Worm (Caenorhabditis elegans): Measurements from ENCODE around the gene F54F12.1.
A peak's percentile ranks its signal among the peaks of the same experiment; 100 is the strongest.

F54F12.1 gene

ce11 chrIII:13004316-13004715 lies 50.9 kb downstream of the F54F12.1 start:
- peak; percentile 19 for TF ChIP-seq ham-2 (GFP tag; optimal IDR thresholded peaks at IDR 0.05)
- TF ChIP-seq bed-3 (GFP tag; optimal IDR thresholded peaks at IDR 0.05): no peak

- TF ChIP-seq nhr-237 (tag; optimal IDR thresholded peaks at IDR 0.05) (peak; percentile 59), ceh-43 (GFP tag; optimal IDR thresholded peaks at IDR 0.05) (no peak), lin-13 (tag; optimal IDR thresholded peaks at IDR 0.05) (no peak), tbx-8 (GFP tag; optimal IDR thresholded peaks at IDR 0.05) (no peak), lsy-2 (tag; optimal IDR thresholded peaks at IDR 0.05) (peak; percentile 40), ces-1 (GFP tag; optimal IDR thresholded peaks at IDR 0.05) (peak; percentile 95), mep-1 (tag; optimal IDR thresholded peaks at IDR 0.05) (peak; percentile 63), bed-3 (GFP tag; optimal IDR thresholded peaks at IDR 0.05) (no peak), unc-120 (tag; optimal IDR thresholded peaks at IDR 0.05; ENCODE audit: poor library complexity, severe bottlenecking) (peak; percentile 58), nhr-76 (tag; optimal IDR thresholded peaks at IDR 0.05) (no peak), sptf-1 (tag; optimal IDR thresholded peaks at IDR 0.05) (peak; percentile 32), ceh-83 (GFP tag; optimal IDR thresholded peaks at IDR 0.05) (no peak), pha-4 (tag; optimal IDR thresholded peaks at IDR 0.05) (peak; percentile 6), mab-5 (tag; optimal IDR thresholded peaks at IDR 0.05) (no peak), unc-39 (tag; optimal IDR thresholded peaks at IDR 0.05) (no peak), nhr-28 (tag; optimal IDR thresholded peaks at IDR 0.05) (no peak), nhr-12 (tag; optimal IDR thresholded peaks at IDR 0.05) (no peak), lin-32 (GFP tag; optimal IDR thresholded peaks at IDR 0.05) (no peak), sem-2 (GFP tag; optimal IDR thresholded peaks at IDR 0.05) (no peak), unc-62 (GFP tag; optimal IDR thresholded peaks at IDR 0.05) (no peak)
These were observed 53.1 kb downstream of the F54F12.1 start, which contains the start of gene ZK1010.10 for ce11 chrIII:13002098-13002497. Gene ZK1010.10, plus strand, starts transcription at chrIII:13002383.

- TF ChIP-seq pha-4 (tag; optimal IDR thresholded peaks at IDR 0.05) (peak; percentile 34), nhr-28 (tag; optimal IDR thresholded peaks at IDR 0.05) (no peak), M03D4.4 (tag; optimal IDR thresholded peaks at IDR 0.05) (no peak), ceh-83 (GFP tag; optimal IDR thresholded peaks at IDR 0.05) (no peak)
These were observed 54.8 kb downstream of the F54F12.1 start, which contains the start of gene ZK1010.8 for ce11 chrIII:13000457-13000856. Gene ZK1010.8, minus strand, starts transcription at chrIII:13000670.

Measured in whole organism, mixed stage, embryonic.